Fruit fly (Drosophila melanogaster) whole organism, adult: ENCODE data around the gene Ufd1.

Experiments
- CG11617 ChIP-seq: fragments of 200-800 bp; sonication (Bioruptor generic); optimal IDR thresholded peaks from 2 replicates; lab custom pipeline; 2017; ENCODE audit warnings: mild to moderate bottlenecking, missing biosample characterization, missing genetic modification reagents, missing genetic modification characterization
- CG12768 ChIP-seq: fragments of 200-800 bp; sonication (Bioruptor generic); optimal IDR thresholded peaks from 2 replicates; lab custom pipeline; 2017; ENCODE audit warnings: missing biosample characterization, missing genetic modification characterization, mild to moderate bottlenecking, moderate library complexity, missing genetic modification reagents
- CG14711 ChIP-seq: fragments of 200-800 bp; sonication (Bioruptor generic); optimal IDR thresholded peaks from 2 replicates; lab custom pipeline; 2018; ENCODE audit warnings: missing biosample characterization, mild to moderate bottlenecking, missing genetic modification characterization, moderate library complexity
- CG1620 ChIP-seq: fragments of 200-800 bp; sonication (Bioruptor generic); optimal IDR thresholded peaks from 2 replicates; lab custom pipeline; 2016; ENCODE audit warnings: missing biosample characterization, missing genetic modification characterization
- CG33017 ChIP-seq: fragments of 200-800 bp; sonication (Bioruptor generic); optimal IDR thresholded peaks from 2 replicates; lab custom pipeline; 2018; ENCODE audit warnings: missing biosample characterization, mild to moderate bottlenecking, missing genetic modification characterization, moderate library complexity
- CG5204 ChIP-seq: fragments of 200-800 bp; sonication (Bioruptor generic); optimal IDR thresholded peaks from 2 replicates; lab custom pipeline; 2016; ENCODE audit warnings: missing biosample characterization, missing genetic modification characterization
- CG7045 ChIP-seq: fragments of 200-800 bp; sonication (Bioruptor generic); optimal IDR thresholded peaks from 2 replicates; lab custom pipeline; 2017; ENCODE audit warnings: missing biosample characterization, mild to moderate bottlenecking, missing genetic modification characterization
- CG7101 ChIP-seq: fragments of 200-800 bp; sonication (Bioruptor generic); optimal IDR thresholded peaks from 2 replicates; lab custom pipeline; 2018; ENCODE audit warnings: missing biosample characterization, mild to moderate bottlenecking, missing genetic modification characterization, moderate library complexity
- Clk ChIP-seq: fragments of 200-800 bp; sonication (Bioruptor generic); optimal IDR thresholded peaks from 2 replicates; lab custom pipeline; 2017; ENCODE audit warnings: missing biosample characterization, missing genetic modification characterization
- Crg-1 ChIP-seq: fragments of 200-800 bp; sonication (Bioruptor generic); optimal IDR thresholded peaks from 2 replicates; lab custom pipeline; 2016; ENCODE audit warnings: missing biosample characterization, missing genetic modification characterization
- Hr96 ChIP-seq: fragments of 200-800 bp; sonication (Bioruptor generic); optimal IDR thresholded peaks from 2 replicates; lab custom pipeline; 2016; ENCODE audit warnings: missing biosample characterization, missing genetic modification characterization
- Mnt ChIP-seq: fragments of 200-800 bp; sonication (Bioruptor generic); optimal IDR thresholded peaks from 2 replicates; lab custom pipeline; 2016; ENCODE audit warnings: missing biosample characterization, mild to moderate bottlenecking, missing genetic modification characterization
- bab1 ChIP-seq: fragments of 200-800 bp; sonication (Bioruptor generic); optimal IDR thresholded peaks from 3 replicates; lab custom pipeline; 2019; ENCODE audit warnings: missing biosample characterization, mild to moderate bottlenecking, missing genetic modification characterization, moderate library complexity
- cic ChIP-seq: fragments of 200-800 bp; sonication (Bioruptor generic); optimal IDR thresholded peaks from 2 replicates; lab custom pipeline; 2017; ENCODE audit warnings: missing biosample characterization, mild to moderate bottlenecking, missing genetic modification characterization, moderate library complexity
- cnc ChIP-seq, 2 experiments: fragments of >200 bp; optimal IDR thresholded peaks; 2 replicates each; lab custom pipeline; 2017
- kay ChIP-seq: fragments of 200-800 bp; sonication (Bioruptor generic); peaks from one replicate; lab custom pipeline; 2016; ENCODE audit warnings: missing biosample characterization, missing genetic modification characterization, borderline replicate concordance
- ovo ChIP-seq: fragments of 200-800 bp; sonication (Bioruptor generic); optimal IDR thresholded peaks from 2 replicates; lab custom pipeline; 2016; ENCODE audit warnings: missing biosample characterization, missing genetic modification characterization
- pad ChIP-seq: fragments of 200-800 bp; sonication (Bioruptor generic); optimal IDR thresholded peaks from 3 replicates; lab custom pipeline; 2017; ENCODE audit warnings: missing biosample characterization, missing genetic modification characterization, mild to moderate bottlenecking, moderate library complexity, missing genetic modification reagents
- tj ChIP-seq: fragments of 200-800 bp; sonication (Bioruptor generic); optimal IDR thresholded peaks from 3 replicates; lab custom pipeline; 2017; ENCODE audit warnings: missing biosample characterization, mild to moderate bottlenecking, missing genetic modification characterization, moderate library complexity
- toe ChIP-seq: fragments of 200-800 bp; sonication (Bioruptor generic); optimal IDR thresholded peaks from 2 replicates; lab custom pipeline; 2016; ENCODE audit warnings: missing biosample characterization, missing genetic modification characterization

Gene Ufd1

DNA sequence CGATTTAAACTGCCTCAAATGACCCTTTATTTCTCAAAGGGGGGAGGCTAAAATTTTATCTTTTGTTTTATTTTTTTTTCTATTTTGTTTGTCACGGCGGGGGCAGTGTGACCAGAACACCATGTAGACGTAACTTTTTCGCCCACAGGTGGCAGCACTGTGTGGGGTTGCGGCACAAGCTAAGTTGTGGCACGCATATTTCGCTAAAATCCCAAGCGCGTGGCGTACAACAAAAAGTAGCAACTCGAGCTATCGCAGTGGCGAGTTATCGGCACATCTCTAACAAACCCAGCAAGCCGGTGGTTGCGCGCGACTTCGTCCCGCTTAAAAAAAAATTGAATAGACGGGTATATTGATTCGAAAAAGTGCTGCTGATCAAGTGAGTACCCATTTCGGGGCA, at the start of gene Ufd1, which contains the start of gene NaPi-III:
TSS of gene Ufd1 (minus strand) at position 129 of the 400 bp plus-strand sequence.
TSS of gene NaPi-III (plus strand) at position 261 of the 400 bp plus-strand sequence.
- TF ChIP-seq toe (GFP tag; lab: Kevin White, UChicago) (no peak), Crg-1 (GFP tag; lab: Kevin White, UChicago) (no peak), CG14711 (no peak), Clk (GFP tag; lab: Kevin White, UChicago) (no peak), CG7045 (GFP tag; lab: Kevin White, UChicago) (no peak), CG33017 (tag; lab: Kevin White, UChicago) (no peak), CG7101 (tag; lab: Kevin White, UChicago) (peak; percentile 45), cnc (optimal IDR thresholded peaks at IDR 0.05; lab: Kevin White, UChicago) (peak in 1 of 2 experiments; percentile 21), bab1 (GFP tag; lab: Kevin White, UChicago) (peak; percentile 71), kay (GFP tag; lab: Kevin White, UChicago) (no peak), CG1620 (GFP tag; lab: Kevin White, UChicago) (peak; percentile 51), pad (GFP tag; lab: Kevin White, UChicago) (no peak), ovo (no peak), Hr96 (GFP tag; lab: Kevin White, UChicago) (peak; percentile 24), cic (GFP tag; lab: Kevin White, UChicago) (peak; percentile 73), CG5204 (GFP tag; lab: Kevin White, UChicago) (no peak), CG11617 (GFP tag; lab: Kevin White, UChicago) (peak; percentile 47), CG12768 (GFP tag; lab: Kevin White, UChicago) (no peak), Mnt (peak; percentile 73), tj (GFP tag; lab: Kevin White, UChicago) (peak; percentile 26)

DNA sequence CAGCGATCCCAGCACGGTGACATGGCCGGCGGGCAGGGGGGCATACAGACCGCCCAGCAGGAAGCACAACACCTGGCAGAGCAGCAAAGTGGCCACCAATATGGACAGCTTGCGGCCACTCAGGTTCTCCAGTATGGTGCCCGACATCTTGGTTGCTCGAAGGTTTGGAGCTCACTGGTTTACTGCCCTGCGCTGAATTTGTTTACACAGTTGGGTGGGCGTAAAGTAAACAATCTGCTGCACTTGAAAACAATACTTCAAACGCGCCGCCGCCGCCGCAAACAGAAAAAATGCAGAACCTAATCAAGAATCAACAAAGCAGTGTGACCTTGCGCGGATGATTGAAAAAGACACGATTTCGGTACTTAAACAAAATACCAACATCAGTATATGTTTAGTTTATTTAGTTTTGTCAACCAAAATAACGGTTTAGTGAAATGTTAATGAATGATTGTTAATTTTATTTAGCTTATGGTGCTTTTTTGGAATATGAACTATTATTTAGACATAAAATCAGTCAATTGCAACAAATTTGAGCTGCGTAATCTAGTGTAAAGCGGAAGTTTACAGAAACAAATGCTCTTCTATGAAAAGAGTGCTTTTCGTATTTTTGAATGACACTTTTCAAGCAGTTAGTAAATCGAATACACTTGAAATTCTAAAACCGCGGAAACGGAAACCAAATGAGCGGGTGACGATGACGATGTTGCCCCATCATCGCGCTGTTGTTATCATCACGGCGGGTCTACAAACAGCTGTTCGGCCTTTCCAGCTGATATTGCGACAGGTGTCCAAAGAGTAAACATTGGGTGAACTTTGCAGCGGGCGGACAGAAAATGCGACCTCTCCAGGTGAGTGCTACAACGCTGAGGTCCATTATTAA, 46.5 kb upstream of the Ufd1 start, which contains the start of the genes wls and Adck5:
TSS of gene wls (minus strand) at position 327 of the 883 bp plus-strand sequence.
TSS of gene Adck5 (plus strand) at position 519 of the 883 bp plus-strand sequence.
- TF ChIP-seq tj (GFP tag; lab: Kevin White, UChicago) (peak; percentile 35), Crg-1 (GFP tag; lab: Kevin White, UChicago) (peak; percentile 38), CG5204 (GFP tag; lab: Kevin White, UChicago) (peak; percentile 48), cnc (optimal IDR thresholded peaks at IDR 0.05; lab: Kevin White, UChicago) (no peak), Mnt (peak; percentile 24), CG33017 (tag; lab: Kevin White, UChicago) (peak; percentile 49), CG1620 (GFP tag; lab: Kevin White, UChicago) (peak; percentile 47), Hr96 (GFP tag; lab: Kevin White, UChicago) (peak; percentile 46), CG7101 (tag; lab: Kevin White, UChicago) (peak; percentile 57), CG7045 (GFP tag; lab: Kevin White, UChicago) (peak; percentile 59), cic (GFP tag; lab: Kevin White, UChicago) (no peak), CG11617 (GFP tag; lab: Kevin White, UChicago) (peak; percentile 77), bab1 (GFP tag; lab: Kevin White, UChicago) (peak; percentile 90), Clk (GFP tag; lab: Kevin White, UChicago) (no peak), CG12768 (GFP tag; lab: Kevin White, UChicago) (peak; percentile 67), ovo (peak; percentile 31), kay (GFP tag; lab: Kevin White, UChicago) (no peak), CG14711 (peak; percentile 20), pad (GFP tag; lab: Kevin White, UChicago) (peak; percentile 43), toe (GFP tag; lab: Kevin White, UChicago) (peak; percentile 52)

DNA sequence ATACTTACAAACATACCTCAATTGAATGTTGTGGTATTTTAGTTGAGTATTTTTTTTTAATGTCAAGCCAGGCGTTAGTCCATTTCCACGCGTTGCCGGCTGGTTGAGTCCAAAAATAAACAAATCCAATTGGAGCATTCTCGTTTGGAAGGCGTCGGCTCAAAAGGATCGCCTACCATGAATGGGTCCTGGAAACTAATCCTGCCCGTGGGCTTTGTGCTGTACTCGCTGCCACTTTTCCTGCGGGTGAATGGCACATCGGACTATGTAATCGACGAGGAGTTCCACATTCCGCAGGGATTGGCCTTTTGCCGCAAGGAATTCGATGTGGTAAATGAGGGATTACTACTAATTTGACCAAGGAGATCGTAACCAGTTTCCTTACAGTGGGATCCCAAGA, 41.9 kb upstream of the Ufd1 start, which contains the start of gene Alg10:
TSS of gene Alg10 (plus strand) at position 73 of the 400 bp plus-strand sequence.
- TF ChIP-seq cic (GFP tag; lab: Kevin White, UChicago): no peak
- TF ChIP-seq Hr96 (GFP tag; lab: Kevin White, UChicago): no peak
- no peak for TF ChIP-seq pad (GFP tag; lab: Kevin White, UChicago)
- no peak for TF ChIP-seq CG33017 (tag; lab: Kevin White, UChicago)
- no peak for TF ChIP-seq Mnt
- TF ChIP-seq CG7101 (tag; lab: Kevin White, UChicago): no peak
- no peak for TF ChIP-seq CG5204 (GFP tag; lab: Kevin White, UChicago)
- TF ChIP-seq CG1620 (GFP tag; lab: Kevin White, UChicago): no peak
- TF ChIP-seq Clk (GFP tag; lab: Kevin White, UChicago): no peak
- TF ChIP-seq cnc (optimal IDR thresholded peaks at IDR 0.05; lab: Kevin White, UChicago): no peak

DNA sequence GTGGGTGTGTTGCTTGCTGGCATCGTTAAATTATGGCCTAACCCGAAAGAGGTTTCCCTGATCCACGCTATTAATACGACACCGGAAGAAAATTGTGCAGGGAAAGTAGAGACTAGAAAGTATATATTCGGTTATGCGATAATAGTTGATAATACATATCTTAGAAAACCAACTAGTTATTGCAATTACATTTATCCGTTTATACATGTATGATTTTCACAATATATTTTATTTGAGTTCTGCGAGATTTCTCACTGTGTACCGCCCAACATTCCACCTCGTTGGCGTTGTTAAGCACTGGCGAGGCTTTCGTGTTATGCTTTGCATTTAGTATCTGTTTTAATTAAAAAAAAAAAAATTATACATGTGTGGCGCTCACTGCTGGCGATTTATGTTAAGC, 32.4 kb upstream of the Ufd1 start:
- TF ChIP-seq CG7101 (tag; lab: Kevin White, UChicago) (no peak), kay (GFP tag; lab: Kevin White, UChicago) (no peak), ovo (no peak), cnc (optimal IDR thresholded peaks at IDR 0.05; lab: Kevin White, UChicago) (no peak), Clk (GFP tag; lab: Kevin White, UChicago) (no peak), CG7045 (GFP tag; lab: Kevin White, UChicago) (no peak), CG1620 (GFP tag; lab: Kevin White, UChicago) (no peak), bab1 (GFP tag; lab: Kevin White, UChicago) (no peak), Hr96 (GFP tag; lab: Kevin White, UChicago) (no peak)

DNA sequence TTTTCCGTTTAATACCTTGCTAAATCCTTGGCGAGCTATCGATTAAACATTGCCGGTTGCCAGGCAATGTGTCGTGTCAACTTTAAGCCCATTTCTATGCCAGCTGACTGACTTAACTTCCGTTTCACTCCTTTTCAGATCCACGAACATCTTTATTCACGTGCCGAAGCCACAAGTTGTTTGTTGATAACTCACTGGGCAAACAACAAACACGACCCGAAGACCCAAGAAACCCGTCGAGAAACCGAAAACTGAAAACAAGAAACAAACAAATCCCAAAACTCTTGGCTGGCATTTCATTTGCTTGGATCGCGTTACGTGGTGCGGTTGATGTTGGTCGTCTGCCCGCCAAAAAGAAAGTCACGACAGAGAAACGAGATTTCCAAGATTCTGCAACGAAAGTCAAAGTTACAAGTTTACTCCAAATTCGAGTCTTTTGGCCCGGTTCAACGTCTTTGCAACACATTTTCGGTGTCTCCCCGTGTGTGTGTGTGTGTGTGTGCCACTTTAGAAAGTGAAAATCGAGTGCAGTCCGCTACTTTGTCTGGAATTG, 27.8 kb upstream of the Ufd1 start, which contains the start of gene CG6216:
TSS of gene CG6216 (minus strand) at position 51 of the 553 bp plus-strand sequence.
- TF ChIP-seq CG11617 (GFP tag; lab: Kevin White, UChicago) (no peak), kay (GFP tag; lab: Kevin White, UChicago) (no peak), CG7101 (tag; lab: Kevin White, UChicago) (no peak), CG1620 (GFP tag; lab: Kevin White, UChicago) (no peak), cnc (optimal IDR thresholded peaks at IDR 0.05; lab: Kevin White, UChicago) (no peak)
